In genomic region chr3R:5877367-5877766, dm6 we compare ENCODE assay signal across 2 fruit fly cellular contexts.
TF ChIP-seq lines count a peak whose summit lies in the region.

No protein-coding gene starts in this region.

- no peak for TF ChIP-seq CTCF in whole organism, embryonic (GFP tag; optimal IDR thresholded peaks at IDR 0.05; lab: Kevin White, UChicago)

TF ChIP-seq in whole organism, embryonic, 481 proteins besides CTCF, POLR2A, EP300 and RAD21:
- TF ChIP-seq CG8478 (optimal IDR thresholded peaks at IDR 0.05; lab: Kevin White, UChicago) (peak; percentile 4), CG9727 (GFP tag; optimal IDR thresholded peaks at IDR 0.05; lab: Kevin White, UChicago) (no peak)
TF ChIP-seq in whole organism, embryonic: peak in this region for 1.

TF ChIP-seq in whole organism, wandering third instar larva, 38 proteins besides CTCF, POLR2A, EP300 and RAD21:
- TF ChIP-seq Dfd (GFP tag; optimal IDR thresholded peaks at IDR 0.05; lab: Kevin White, UChicago) (peak; percentile 95), Sp1 (GFP tag; optimal IDR thresholded peaks at IDR 0.05; lab: Kevin White, UChicago) (no peak)

Comparison
In these comparisons a context has a peak if more than half of its experiments do, and no peak if none do; other contexts are left out.
1. Of the 10 proteins assayed by ChIP-seq in both whole organism, embryonic and whole organism, wandering third instar larva: peak only in whole organism, embryonic: none; only in whole organism, wandering third instar larva: Dfd; in both: none; in neither: 9.